Fruit fly (Drosophila melanogaster): ENCODE results near the gene Naa60.

- no peak for TF ChIP-seq ac (GFP tag; optimal IDR thresholded peaks at IDR 0.05)
- TF ChIP-seq CG14860 (GFP tag; IDR thresholded peaks at IDR 0.05; ENCODE audit: partially characterized antibody): no peak
Observed at dm6 chr3L:9739629-9740028, 12.9 kb downstream of the Naa60 start.
